Worm (Caenorhabditis elegans) whole organism, midembryonic: ENCODE measurements around the gene pyt-1.

Source experiments
- T22C8.4 ChIP-seq: fragments of 200-800 bp; sonication (Bioruptor generic); IDR thresholded peaks from 2 replicates; pipeline ENCODE4 v1.3.6; 2022; ENCODE audit warnings: missing genetic modification characterization, missing compliant biosample characterization
- flt-1 ChIP-seq: fragments of 200-800 bp; sonication (Bioruptor generic); IDR thresholded peaks from 2 replicates; pipeline ENCODE4 v1.3.6; 2022; ENCODE audit warnings: missing genetic modification characterization, missing compliant biosample characterization
- klf-2 ChIP-seq: fragments of 200-800 bp; sonication (Bioruptor generic); conservative IDR thresholded peaks from 2 replicates; pipeline ENCODE4 v1.3.6; 2022; ENCODE audit warnings: missing genetic modification reagents, missing genetic modification characterization, missing compliant biosample characterization
- med-1 ChIP-seq: sonication (generic microtip); optimal IDR thresholded peaks from 2 replicates; lab custom pipeline; 2017; ENCODE audit warnings: missing genetic modification characterization, mild to moderate bottlenecking, missing compliant biosample characterization, antibody characterized with exemption, missing genetic modification reagents; ENCODE audit not compliant: insufficient read depth
- tab-1 ChIP-seq: fragments of 200-800 bp; sonication (Bioruptor generic); IDR thresholded peaks from 2 replicates; pipeline ENCODE4 v1.3.6; 2022; ENCODE audit warnings: missing genetic modification characterization, missing compliant biosample characterization
- ztf-23 ChIP-seq: fragments of 200-800 bp; sonication (Bioruptor generic); IDR thresholded peaks from 2 replicates; pipeline ENCODE4 v1.3.6; 2022; ENCODE audit warnings: missing genetic modification reagents, missing genetic modification characterization, missing compliant biosample characterization
- ztf-29 ChIP-seq: fragments of 200-800 bp; sonication (Bioruptor generic); IDR thresholded peaks from 2 replicates; pipeline ENCODE4 v1.3.6; 2022; ENCODE audit warnings: missing genetic modification reagents, missing genetic modification characterization, missing compliant biosample characterization

DNA sequence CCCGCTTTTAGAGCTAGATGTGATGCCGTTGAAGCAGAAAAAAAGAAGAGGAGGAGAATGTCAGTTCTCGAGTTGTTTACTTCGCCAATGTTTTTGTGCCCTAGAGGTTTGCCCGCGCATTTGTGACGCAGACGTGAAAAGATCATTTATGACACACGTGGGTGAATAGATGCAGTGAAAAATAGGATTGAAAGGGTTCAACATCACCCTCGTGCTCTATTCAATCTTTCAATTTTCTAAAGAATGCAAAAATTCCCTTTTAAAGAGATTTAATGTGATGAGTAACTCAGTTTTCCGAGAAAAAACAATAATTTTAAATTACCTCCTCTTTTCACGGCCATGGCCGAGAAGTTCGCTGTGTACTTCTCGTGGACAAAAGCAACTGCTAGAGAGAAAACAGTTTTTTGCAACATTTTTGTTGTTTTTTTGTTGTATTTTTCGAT is 17.3 kb upstream of the pyt-1 start:
- TF ChIP-seq ztf-29 (GFP tag; lab: Robert Waterston, UW) (no peak), flt-1 (GFP tag; lab: Robert Waterston, UW) (no peak), klf-2 (GFP tag; lab: Robert Waterston, UW) (no peak), med-1 (GFP tag; lab: Kevin White, UChicago) (no peak), T22C8.4 (GFP tag; lab: Robert Waterston, UW) (no peak), ztf-23 (GFP tag; lab: Robert Waterston, UW) (no peak), tab-1 (GFP tag; lab: Robert Waterston, UW) (no peak)
